Worm (Caenorhabditis elegans) whole organism, L1 larva: Measurements from ENCODE around the gene W03C9.6.

ENCODE experiments used
- C04F5.9 ChIP-seq: sonication (generic microtip); optimal IDR thresholded peaks from 2 replicates; lab custom pipeline; 2016; ENCODE audit warnings: missing genetic modification characterization, missing compliant biosample characterization
- C16A3.4 ChIP-seq: fragments of 150-350 bp; optimal IDR thresholded peaks from 2 replicates; lab custom pipeline; 2014; ENCODE audit warnings: missing biosample characterization, missing genetic modification characterization
- F16B12.6 ChIP-seq: fragments of 150-350 bp; optimal IDR thresholded peaks from 2 replicates; lab custom pipeline; 2014; ENCODE audit warnings: missing biosample characterization, missing genetic modification characterization
- aha-1 ChIP-seq: fragments of 150-350 bp; optimal IDR thresholded peaks from 2 replicates; lab custom pipeline; 2014; ENCODE audit warnings: missing biosample characterization, missing genetic modification characterization
- aly-2 ChIP-seq: fragments of 150-350 bp; optimal IDR thresholded peaks from 2 replicates; lab custom pipeline; 2014; ENCODE audit warnings: missing biosample characterization, missing genetic modification characterization
- ceh-63 ChIP-seq: fragments of 200-800 bp; sonication (Bioruptor generic); optimal IDR thresholded peaks from 2 replicates; lab custom pipeline; 2018; ENCODE audit warnings: mild to moderate bottlenecking, missing genetic modification characterization, missing compliant biosample characterization
- ceh-8 ChIP-seq: fragments of 200-800 bp; sonication (Bioruptor generic); optimal IDR thresholded peaks from 2 replicates; lab custom pipeline; 2018; ENCODE audit warnings: mild to moderate bottlenecking, missing genetic modification characterization, moderate library complexity, missing compliant biosample characterization
- ceh-82 ChIP-seq, 3 experiments: fragments of 150-350 bp in 1 of 3; sonication (generic microtip) in 2 of 3; optimal IDR thresholded peaks; 2 replicates each; lab custom pipeline; 2014 to 2017; ENCODE audit warnings: missing biosample characterization in 3 of 3, missing genetic modification characterization in 3 of 3
- ceh-90 ChIP-seq: sonication (generic microtip); optimal IDR thresholded peaks from 2 replicates; lab custom pipeline; 2016; ENCODE audit warnings: missing genetic modification characterization, missing compliant biosample characterization
- ces-1 ChIP-seq: fragments of 150-350 bp; optimal IDR thresholded peaks from 2 replicates; lab custom pipeline; 2014; ENCODE audit warnings: missing biosample characterization, missing genetic modification reagents, missing genetic modification characterization
- dpl-1 ChIP-seq, 3 experiments: fragments of 150-350 bp in 2 of 3; sonication (generic microtip) in 1 of 3; optimal IDR thresholded peaks; 2 replicates each; lab custom pipeline; 2014 to 2017; ENCODE audit warnings: missing biosample characterization in 3 of 3, missing genetic modification characterization in 3 of 3, missing genetic modification reagents in 3 of 3
- dsc-1 ChIP-seq: sonication (generic microtip); optimal IDR thresholded peaks from 2 replicates; lab custom pipeline; 2016; ENCODE audit warnings: mild to moderate bottlenecking, missing genetic modification characterization, missing compliant biosample characterization
- egl-13 ChIP-seq: sonication (generic microtip); optimal IDR thresholded peaks from 2 replicates; lab custom pipeline; 2016; ENCODE audit warnings: missing genotype, missing genetic modification reagents, missing genetic modification characterization, missing compliant biosample characterization
- elt-2 ChIP-seq: sonication (generic microtip); optimal IDR thresholded peaks from 2 replicates; lab custom pipeline; 2016; ENCODE audit warnings: missing genetic modification characterization, mild to moderate bottlenecking, inconsistent platforms, missing compliant biosample characterization, missing genetic modification reagents
- elt-3 ChIP-seq, 6 experiments: fragments of 150-350 bp in 1 of 6; sonication (generic microtip); optimal IDR thresholded peaks; 2 replicates each; lab custom pipeline; 2017 to 2018; ENCODE audit warnings: missing biosample characterization in 6 of 6, missing genetic modification characterization in 6 of 6, inconsistent platforms in 1 of 6
- fkh-10 ChIP-seq: sonication (generic microtip); optimal IDR thresholded peaks from 2 replicates; lab custom pipeline; 2017; ENCODE audit warnings: missing biosample characterization, missing genetic modification reagents, missing genetic modification characterization
- fkh-8 ChIP-seq: sonication (generic microtip); optimal IDR thresholded peaks from 2 replicates; lab custom pipeline; 2016; ENCODE audit warnings: mild to moderate bottlenecking, missing genetic modification characterization, missing compliant biosample characterization
- hlh-4 ChIP-seq: sonication (generic microtip); optimal IDR thresholded peaks from 2 replicates; lab custom pipeline; 2016; ENCODE audit warnings: mild to moderate bottlenecking, missing genetic modification characterization, missing compliant biosample characterization
- isw-1 ChIP-seq: fragments of 200-800 bp; sonication (Bioruptor generic); IDR thresholded peaks from 2 replicates; pipeline ENCODE4 v1.3.6; 2022; ENCODE audit warnings: missing genetic modification characterization, missing compliant biosample characterization
- jun-1 ChIP-seq: fragments of 150-350 bp; optimal IDR thresholded peaks from 2 replicates; lab custom pipeline; 2014; ENCODE audit warnings: missing biosample characterization, missing genetic modification reagents, missing genetic modification characterization
- lin-35 ChIP-seq, 2 experiments: fragments of 150-350 bp; optimal IDR thresholded peaks; 2 replicates each; lab custom pipeline; 2014; ENCODE audit warnings: missing biosample characterization in 2 of 2, missing genetic modification characterization in 2 of 2, missing genetic modification reagents in 2 of 2
- lsy-2 ChIP-seq, 2 experiments: fragments of 150-350 bp; optimal IDR thresholded peaks; 2 replicates each; lab custom pipeline; 2014; ENCODE audit warnings: missing biosample characterization in 2 of 2, missing genetic modification characterization in 2 of 2
- mep-1 ChIP-seq: fragments of 150-350 bp; optimal IDR thresholded peaks from 2 replicates; lab custom pipeline; 2014; ENCODE audit warnings: missing biosample characterization, missing genetic modification characterization
- nhr-11 ChIP-seq: fragments of 150-350 bp; optimal IDR thresholded peaks from 2 replicates; lab custom pipeline; 2014; ENCODE audit warnings: missing biosample characterization, missing genetic modification characterization
- nhr-12 ChIP-seq: sonication (generic microtip); optimal IDR thresholded peaks from 2 replicates; lab custom pipeline; 2017; ENCODE audit warnings: missing biosample characterization, missing genetic modification characterization
- nhr-19 ChIP-seq: fragments of 200-800 bp; sonication (Bioruptor generic); conservative IDR thresholded peaks from 2 replicates; pipeline ENCODE4 v1.3.6; 2022; ENCODE audit warnings: missing genetic modification characterization, missing compliant biosample characterization
- nhr-20 ChIP-seq: sonication (generic microtip); optimal IDR thresholded peaks from 2 replicates; lab custom pipeline; 2016; ENCODE audit warnings: mild to moderate bottlenecking, missing genetic modification characterization, missing compliant biosample characterization
- nhr-47 ChIP-seq: sonication (generic microtip); optimal IDR thresholded peaks from 2 replicates; lab custom pipeline; 2016; ENCODE audit warnings: mild to moderate bottlenecking, missing genetic modification characterization, moderate library complexity, missing compliant biosample characterization
- nhr-71 ChIP-seq: sonication (generic microtip); optimal IDR thresholded peaks from 2 replicates; lab custom pipeline; 2016; ENCODE audit warnings: mild to moderate bottlenecking, missing genetic modification characterization, moderate library complexity, missing compliant biosample characterization
- nhr-76 ChIP-seq: sonication (generic microtip); optimal IDR thresholded peaks from 2 replicates; lab custom pipeline; 2017; ENCODE audit warnings: missing biosample characterization, missing genetic modification characterization
- nhr-84 ChIP-seq: sonication (generic microtip); optimal IDR thresholded peaks from 2 replicates; lab custom pipeline; 2017; ENCODE audit warnings: missing biosample characterization, missing genetic modification characterization
- pax-3 ChIP-seq: fragments of 200-800 bp; sonication (Bioruptor generic); optimal IDR thresholded peaks from 2 replicates; lab custom pipeline; 2018; ENCODE audit warnings: mild to moderate bottlenecking, missing genetic modification characterization, moderate library complexity, missing compliant biosample characterization
- rnt-1 ChIP-seq: sonication (generic microtip); optimal IDR thresholded peaks from 2 replicates; lab custom pipeline; 2016; ENCODE audit warnings: mild to moderate bottlenecking, missing genetic modification characterization, moderate library complexity, missing compliant biosample characterization
- sox-4 ChIP-seq: sonication (generic microtip); optimal IDR thresholded peaks from 2 replicates; lab custom pipeline; 2016; ENCODE audit warnings: missing genetic modification characterization, missing compliant biosample characterization
- sptf-1 ChIP-seq: fragments of 150-350 bp; optimal IDR thresholded peaks from 2 replicates; lab custom pipeline; 2014; ENCODE audit warnings: missing biosample characterization, missing genetic modification characterization
- sup-37 ChIP-seq: fragments of 200-800 bp; sonication (Bioruptor generic); optimal IDR thresholded peaks from 2 replicates; lab custom pipeline; 2018; ENCODE audit warnings: mild to moderate bottlenecking, missing genetic modification characterization, missing compliant biosample characterization
- tbx-2 ChIP-seq: sonication (generic microtip); optimal IDR thresholded peaks from 2 replicates; lab custom pipeline; 2016; ENCODE audit warnings: missing genetic modification characterization, missing compliant biosample characterization
- unc-98 ChIP-seq: fragments of 200-800 bp; sonication (Bioruptor generic); IDR thresholded peaks from 2 replicates; pipeline ENCODE4 v1.3.6; 2022; ENCODE audit warnings: missing genetic modification characterization, missing compliant biosample characterization
- zag-1 ChIP-seq: fragments of 150-350 bp; optimal IDR thresholded peaks from 2 replicates; lab custom pipeline; 2014; ENCODE audit warnings: missing biosample characterization, missing genetic modification characterization
- ztf-11 ChIP-seq, 2 experiments: sonication (generic microtip); optimal IDR thresholded peaks; 2 replicates each; lab custom pipeline; 2016 to 2017; ENCODE audit warnings: missing genetic modification characterization in 2 of 2, missing biosample characterization in 1 of 2, missing compliant biosample characterization in 1 of 2

Gene W03C9.6

ce11 chrII:11958793-11959574 is 4.7 kb downstream of the W03C9.6 start (continued):
- TF ChIP-seq elt-2 (no peak), fkh-8 (tag; lab: Kevin White, UChicago) (peak; percentile 73), unc-98 (GFP tag; lab: Robert Waterston, UW) (no peak), dsc-1 (tag; lab: Kevin White, UChicago) (peak; percentile 70), F16B12.6 (tag; lab: Kevin White, UChicago) (no peak), nhr-84 (tag; lab: Kevin White, UChicago) (no peak), C16A3.4 (tag; lab: Kevin White, UChicago) (peak; percentile 61), mep-1 (tag; lab: Kevin White, UChicago) (peak; percentile 52), egl-13 (tag; lab: Kevin White, UChicago) (no peak), jun-1 (peak; percentile 49), ztf-11 (tag; optimal IDR thresholded peaks at IDR 0.05; lab: Kevin White, UChicago) (peak in 1 of 2 experiments; percentile 31), elt-3 (tag; optimal IDR thresholded peaks at IDR 0.05; lab: Kevin White, UChicago) (peak in 1 of 6 experiments; percentile 34), rnt-1 (tag; lab: Kevin White, UChicago) (peak; percentile 86), aly-2 (tag; lab: Kevin White, UChicago) (peak; percentile 28), nhr-71 (tag; lab: Kevin White, UChicago) (peak; percentile 71), tbx-2 (tag; lab: Kevin White, UChicago) (peak; percentile 57), sptf-1 (tag; lab: Kevin White, UChicago) (no peak), zag-1 (tag; lab: Kevin White, UChicago) (no peak), nhr-20 (peak; percentile 71), nhr-12 (tag; lab: Kevin White, UChicago) (no peak), hlh-4 (tag; lab: Kevin White, UChicago) (no peak), nhr-11 (tag; lab: Kevin White, UChicago) (no peak), ceh-8 (GFP tag; lab: Kevin White, UChicago) (no peak), ces-1 (GFP tag; lab: Kevin White, UChicago) (no peak), isw-1 (GFP tag; lab: Robert Waterston, UW) (peak; percentile 22; the same call in 1 of the 2 replicates), ceh-82 (tag; optimal IDR thresholded peaks at IDR 0.05; lab: Kevin White, UChicago) (peak in 2 of 3 experiments; percentile 35 to 73), pax-3 (tag; lab: Kevin White, UChicago) (no peak), C04F5.9 (tag; lab: Kevin White, UChicago) (no peak), ceh-63 (GFP tag; lab: Kevin White, UChicago) (no peak), ceh-90 (tag; lab: Kevin White, UChicago) (no peak), fkh-10 (GFP tag; lab: Kevin White, UChicago) (peak; percentile 21), sox-4 (tag; lab: Kevin White, UChicago) (peak; percentile 4), dpl-1 (GFP tag; optimal IDR thresholded peaks at IDR 0.05; lab: Kevin White, UChicago) (peak; percentile 38 to 58 (median 42)), nhr-19 (GFP tag; lab: Robert Waterston, UW) (peak; percentile 66), sup-37 (GFP tag; lab: Kevin White, UChicago) (no peak), lin-35 (GFP tag; optimal IDR thresholded peaks at IDR 0.05; lab: Kevin White, UChicago) (peak; percentile 58 to 76), nhr-76 (no peak), lsy-2 (tag; optimal IDR thresholded peaks at IDR 0.05; lab: Kevin White, UChicago) (peak; percentile 32 to 77), aha-1 (tag; lab: Kevin White, UChicago) (no peak), nhr-47 (tag; lab: Kevin White, UChicago) (peak; percentile 75)
